Worm (Caenorhabditis elegans) whole organism, L3 larva: ENCODE results near the gene swsn-4.

Experiments used
- lin-15B ChIP-seq: fragments of 150-350 bp; optimal IDR thresholded peaks from 2 replicates; lab custom pipeline; 2014; ENCODE audit warnings: missing biosample characterization, missing genetic modification characterization
- nhr-23 ChIP-seq: fragments of 150-350 bp; optimal IDR thresholded peaks from 2 replicates; lab custom pipeline; 2014; ENCODE audit warnings: missing biosample characterization, missing genetic modification reagents, missing genetic modification characterization
- ztf-11 ChIP-seq: fragments of 150-350 bp; optimal IDR thresholded peaks from 2 replicates; lab custom pipeline; 2014; ENCODE audit warnings: missing biosample characterization, missing genetic modification characterization

- TF ChIP-seq nhr-23 (tag; lab: Kevin White, UChicago) = no peak
- TF ChIP-seq lin-15B = no peak
- no peak for TF ChIP-seq ztf-11 (tag; lab: Kevin White, UChicago)
These were observed at the start of gene swsn-4 for ce11 chrIV:11126004-11126027.
